Worm (Caenorhabditis elegans) whole organism, L3 larva: Measurements from ENCODE around the gene Y39A1A.10.

ENCODE experiments used
- ceh-28 ChIP-seq: fragments of 150-350 bp; optimal IDR thresholded peaks from 2 replicates; lab custom pipeline; 2014; ENCODE audit warnings: missing biosample characterization, missing genetic modification reagents, missing genetic modification characterization
- egl-27 ChIP-seq: sonication (generic microtip); optimal IDR thresholded peaks from 4 replicates; lab custom pipeline; 2017; ENCODE audit warnings: missing biosample characterization, missing genetic modification reagents, missing genetic modification characterization
- elt-1 ChIP-seq: fragments of 150-350 bp; optimal IDR thresholded peaks from 2 replicates; lab custom pipeline; 2014; ENCODE audit warnings: missing biosample characterization, missing genetic modification characterization
- fkh-10 ChIP-seq: sonication (generic microtip); optimal IDR thresholded peaks from 2 replicates; lab custom pipeline; 2017; ENCODE audit warnings: missing biosample characterization, missing genetic modification reagents, missing genetic modification characterization
- fos-1 ChIP-seq: fragments of 150-350 bp; optimal IDR thresholded peaks from 2 replicates; lab custom pipeline; 2014; ENCODE audit warnings: missing biosample characterization, missing genetic modification characterization
- hmg-11 ChIP-seq: sonication (generic microtip); optimal IDR thresholded peaks from 2 replicates; lab custom pipeline; 2016; ENCODE audit warnings: missing genetic modification characterization, missing compliant biosample characterization
- nhr-25 ChIP-seq: sonication (generic microtip); optimal IDR thresholded peaks from 2 replicates; lab custom pipeline; 2017; ENCODE audit warnings: missing biosample characterization, missing genetic modification characterization
- nhr-67 ChIP-seq: fragments of 150-350 bp; optimal IDR thresholded peaks from 2 replicates; lab custom pipeline; 2014; ENCODE audit warnings: missing biosample characterization, missing genetic modification characterization
- nhr-76 ChIP-seq: fragments of 150-350 bp; sonication (generic microtip); optimal IDR thresholded peaks from 5 replicates; lab custom pipeline; 2014; ENCODE audit warnings: missing biosample characterization, missing genetic modification characterization
- nhr-77 ChIP-seq: fragments of 150-350 bp; optimal IDR thresholded peaks from 2 replicates; lab custom pipeline; 2014; ENCODE audit warnings: missing biosample characterization, missing genetic modification characterization
- snpc-4 ChIP-seq: fragments of 150-350 bp; optimal IDR thresholded peaks from 2 replicates; lab custom pipeline; 2014; ENCODE audit warnings: missing biosample characterization, missing genetic modification characterization
- unc-39 ChIP-seq: sonication (generic microtip); optimal IDR thresholded peaks from 4 replicates; lab custom pipeline; 2017; ENCODE audit warnings: missing biosample characterization, missing genetic modification characterization
- unc-62 ChIP-seq: fragments of 150-350 bp; sonication (generic microtip); optimal IDR thresholded peaks from 4 replicates; lab custom pipeline; 2014; ENCODE audit warnings: missing biosample characterization, missing genetic modification reagents, missing genetic modification characterization
- ztf-4 ChIP-seq: fragments of 150-350 bp; optimal IDR thresholded peaks from 2 replicates; lab custom pipeline; 2014; ENCODE audit warnings: missing biosample characterization, missing genetic modification characterization

Gene Y39A1A.10

ce11 chrIII:10671894-10672293 lies 39.4 kb downstream of the Y39A1A.10 start:
- TF ChIP-seq elt-1 (no peak), ceh-28 (tag; lab: Kevin White, UChicago) (no peak), unc-62 (GFP tag; lab: Kevin White, UChicago) (no peak), nhr-76 (tag; lab: Kevin White, UChicago) (no peak)

DNA sequence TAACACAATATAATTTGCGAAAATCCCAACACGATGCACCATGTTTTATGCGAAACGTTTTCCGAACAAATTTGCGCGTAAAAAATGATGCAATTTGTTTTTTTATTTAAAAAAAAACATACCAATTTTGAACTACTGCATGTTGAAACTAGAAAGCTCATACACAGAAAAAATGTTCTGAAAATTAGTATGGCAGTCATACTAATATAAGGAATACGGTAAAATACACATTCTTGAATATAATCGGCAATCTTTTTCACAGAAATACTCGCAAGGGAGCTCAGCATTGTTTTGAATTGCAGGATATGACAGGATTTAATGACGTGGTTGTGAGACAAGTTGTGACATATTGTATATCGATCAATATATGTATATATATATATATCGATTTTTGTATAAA lies 46.4 kb downstream of the Y39A1A.10 start, which contains the start of gene Y39A1A.16:
TSS of gene Y39A1A.16 (plus strand) at position 301 of the 400 bp plus-strand sequence.
- TF ChIP-seq hmg-11 (tag; lab: Kevin White, UChicago) (no peak), nhr-76 (tag; lab: Kevin White, UChicago) (no peak), unc-39 (tag; lab: Kevin White, UChicago) (no peak), ztf-4 (no peak), nhr-67 (tag; lab: Kevin White, UChicago) (no peak), egl-27 (tag; lab: Kevin White, UChicago) (no peak), nhr-25 (tag; lab: Kevin White, UChicago) (no peak), snpc-4 (tag; lab: Kevin White, UChicago) (no peak), nhr-77 (tag; lab: Kevin White, UChicago) (no peak), fos-1 (tag; lab: Kevin White, UChicago) (no peak), fkh-10 (GFP tag; lab: Kevin White, UChicago) (no peak)
